Fruit fly (Drosophila melanogaster) whole organism, embryonic: ENCODE measurements around the gene CG33679.

Source experiments
- CG16813 ChIP-seq: fragments of 200-800 bp; sonication (Bioruptor generic); IDR thresholded peaks from 3 replicates; pipeline ENCODE4 v1.3.6; 2022; ENCODE audit warnings: missing biosample characterization, missing genetic modification characterization; ENCODE audit not compliant: partially characterized antibody
- CG1792 ChIP-seq: fragments of 200-800 bp; sonication (Bioruptor generic); optimal IDR thresholded peaks from 2 replicates; lab custom pipeline; 2016; ENCODE audit warnings: missing biosample characterization, missing genetic modification characterization
- CG31441 ChIP-seq: fragments of 200-800 bp; sonication (Bioruptor generic); IDR thresholded peaks from 2 replicates; pipeline ENCODE4 v1.3.6; 2022; ENCODE audit warnings: missing biosample characterization, missing genetic modification characterization
- CG32532 ChIP-seq: fragments of 200-800 bp; sonication (Bioruptor generic); IDR thresholded peaks from 2 replicates; pipeline ENCODE4 v1.3.6; 2022; ENCODE audit warnings: missing biosample characterization, missing genetic modification characterization
- NC2β ChIP-seq: fragments of 200-800 bp; sonication (Bioruptor generic); optimal IDR thresholded peaks from 2 replicates; lab custom pipeline; 2016; ENCODE audit warnings: missing biosample characterization, missing genetic modification characterization
- NK7.1 ChIP-seq: fragments of 200-800 bp; sonication (Bioruptor generic); optimal IDR thresholded peaks from 3 replicates; lab custom pipeline; 2016; ENCODE audit warnings: missing biosample characterization, missing genetic modification characterization
- amos ChIP-seq: fragments of 200-800 bp; sonication (Bioruptor generic); IDR thresholded peaks from 2 replicates; pipeline ENCODE4 v1.3.6; 2022; ENCODE audit warnings: missing biosample characterization, missing genetic modification characterization; ENCODE audit not compliant: partially characterized antibody
- bab2 ChIP-seq: fragments of 200-800 bp; sonication (Bioruptor generic); optimal IDR thresholded peaks from 2 replicates; lab custom pipeline; 2016; ENCODE audit warnings: missing biosample characterization, missing genetic modification characterization
- insv ChIP-seq, 2 experiments: fragments of 200-800 bp; sonication (Bioruptor generic); optimal IDR thresholded peaks; 3 replicates each; lab custom pipeline; 2016 to 2018; ENCODE audit warnings: missing biosample characterization in 2 of 2, missing genetic modification characterization in 2 of 2
- ranshi ChIP-seq: fragments of 200-800 bp; sonication (Bioruptor generic); IDR thresholded peaks from 2 replicates; pipeline ENCODE4 v1.3.6; 2022; ENCODE audit warnings: missing biosample characterization, missing genetic modification characterization

DNA sequence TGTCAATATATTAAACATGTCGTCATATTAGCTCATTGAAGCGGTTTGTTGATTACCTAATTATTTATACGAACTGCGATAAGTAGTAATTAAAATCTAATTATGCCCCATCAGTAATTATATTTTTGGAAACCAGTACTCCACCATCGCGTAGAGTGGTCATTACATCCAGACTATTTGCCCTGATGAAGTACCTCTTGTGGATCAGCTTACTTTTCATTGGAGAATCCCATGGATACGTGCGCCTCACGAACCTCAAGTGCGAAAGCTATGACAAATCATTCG, at the start of gene CG33679:
- no peak for TF ChIP-seq NK7.1 (GFP tag; lab: Kevin White, UChicago)
- no peak for TF ChIP-seq CG16813 (GFP tag; lab: Robert Waterston, UW)
- no peak for TF ChIP-seq ranshi
- no peak for TF ChIP-seq bab2
- TF ChIP-seq insv (GFP tag; optimal IDR thresholded peaks at IDR 0.05; lab: Kevin White, UChicago) = no peak
- TF ChIP-seq CG31441 (GFP tag; lab: Robert Waterston, UW) = no peak
- no peak for TF ChIP-seq NC2β (GFP tag; lab: Kevin White, UChicago)
- TF ChIP-seq amos = no peak
- no peak for TF ChIP-seq CG32532 (GFP tag; lab: Robert Waterston, UW)
- TF ChIP-seq CG1792 (GFP tag; lab: Kevin White, UChicago) = no peak
